Worm (Caenorhabditis elegans) whole organism, dauer: ENCODE measurements around the gene C01G5.25.

ENCODE experiments used
- unc-62 ChIP-seq: sonication (generic microtip); optimal IDR thresholded peaks from 2 replicates; lab custom pipeline; 2017; ENCODE audit warnings: missing biosample characterization, missing genetic modification reagents, missing genetic modification characterization

C01G5.25 gene

ce11 chrIV:6529832-6530231 is 11.7 kb upstream of the C01G5.25 start:
- no peak for TF ChIP-seq unc-62 (GFP tag; lab: Kevin White, UChicago)

- no peak for TF ChIP-seq unc-62 (GFP tag; lab: Kevin White, UChicago)
These were observed 10.0 kb upstream of the C01G5.25 start, which contains the start of gene C01G5.4 for ce11 chrIV:6531450-6531849. Gene C01G5.4 (plus strand): TSS chrIV:6531750.

- no peak for TF ChIP-seq unc-62 (GFP tag; lab: Kevin White, UChicago)
These were observed 5.6 kb upstream of the C01G5.25 start, which contains the start of gene C01G5.3 for ce11 chrIV:6535908-6536307. Gene C01G5.3 (plus strand): TSS chrIV:6536208.

ce11 chrIV:6542962-6543361 is 1.5 kb downstream of the C01G5.25 start:
- TF ChIP-seq unc-62 (GFP tag; lab: Kevin White, UChicago) = no peak

ce11 chrIV:6547397-6547796 is 5.9 kb downstream of the C01G5.25 start:
- no peak for TF ChIP-seq unc-62 (GFP tag; lab: Kevin White, UChicago)

ce11 chrIV:6548609-6549008 is 7.1 kb downstream of the C01G5.25 start, which contains the start of gene fan-1:
Gene fan-1 (plus strand): TSS chrIV:6548686.
- no peak for TF ChIP-seq unc-62 (GFP tag; lab: Kevin White, UChicago)

ce11 chrIV:6552036-6552435 is 10.6 kb downstream of the C01G5.25 start:
- no peak for TF ChIP-seq unc-62 (GFP tag; lab: Kevin White, UChicago)

- no peak for TF ChIP-seq unc-62 (GFP tag; lab: Kevin White, UChicago)
These were observed 13.4 kb downstream of the C01G5.25 start for ce11 chrIV:6554865-6555264.

ce11 chrIV:6555388-6556330 is 14.2 kb downstream of the C01G5.25 start, which contains the start of gene paqr-1:
Gene paqr-1 (minus strand): TSS chrIV:6555438.
- no peak for TF ChIP-seq unc-62 (GFP tag; lab: Kevin White, UChicago)

ce11 chrIV:6556624-6557368 is 15.3 kb downstream of the C01G5.25 start, which contains the start of gene try-3:
Gene try-3 (plus strand): TSS chrIV:6557155.
- TF ChIP-seq unc-62 (GFP tag; lab: Kevin White, UChicago) = no peak

- TF ChIP-seq unc-62 (GFP tag; lab: Kevin White, UChicago) = no peak
These were observed 18.9 kb downstream of the C01G5.25 start, which contains the start of gene best-9 for ce11 chrIV:6560434-6560833. Gene best-9 (plus strand): TSS chrIV:6560734.

- no peak for TF ChIP-seq unc-62 (GFP tag; lab: Kevin White, UChicago)
These were observed 20.6 kb downstream of the C01G5.25 start for ce11 chrIV:6562039-6562438.

- no peak for TF ChIP-seq unc-62 (GFP tag; lab: Kevin White, UChicago)
These were observed 24.1 kb downstream of the C01G5.25 start for ce11 chrIV:6565605-6566004.

ce11 chrIV:6572238-6572637 is 30.8 kb downstream of the C01G5.25 start, which contains the start of gene bicd-1:
Gene bicd-1 (minus strand): TSS chrIV:6572338.
- no peak for TF ChIP-seq unc-62 (GFP tag; lab: Kevin White, UChicago)

ce11 chrIV:6572655-6573054 is 31.2 kb downstream of the C01G5.25 start:
- no peak for TF ChIP-seq unc-62 (GFP tag; lab: Kevin White, UChicago)

ce11 chrIV:6574343-6574742 is 32.9 kb downstream of the C01G5.25 start:
- TF ChIP-seq unc-62 (GFP tag; lab: Kevin White, UChicago) = no peak
